Worm (Caenorhabditis elegans) whole organism, young adult: ENCODE data around the gene srd-43.

Experiments
- B0035.1 ChIP-seq: sonication (generic microtip); optimal IDR thresholded peaks from 2 replicates; lab custom pipeline; 2016; ENCODE audit warnings: missing genetic modification characterization, mild to moderate bottlenecking, missing compliant biosample characterization, missing genotype, missing genetic modification reagents
- B0261.1 ChIP-seq: sonication (generic microtip); optimal IDR thresholded peaks from 2 replicates; lab custom pipeline; 2016; ENCODE audit warnings: mild to moderate bottlenecking, missing genetic modification characterization, moderate library complexity, missing compliant biosample characterization
- B0336.3 ChIP-seq: fragments of 200-800 bp; sonication (Bioruptor generic); IDR thresholded peaks from 2 replicates; pipeline ENCODE4 v1.3.6; 2022; ENCODE audit warnings: missing genetic modification characterization, missing compliant biosample characterization
- C06A6.2 ChIP-seq: fragments of 200-800 bp; sonication (Bioruptor generic); conservative IDR thresholded peaks from 2 replicates; pipeline ENCODE4 v1.3.6; 2022; ENCODE audit warnings: missing genetic modification characterization, missing compliant biosample characterization
- F10E7.11 ChIP-seq: sonication (generic microtip); optimal IDR thresholded peaks from 2 replicates; lab custom pipeline; 2017; ENCODE audit warnings: mild to moderate bottlenecking, missing genetic modification characterization, moderate library complexity, missing compliant biosample characterization
- F23B12.7 ChIP-seq: sonication (generic microtip); optimal IDR thresholded peaks from 2 replicates; lab custom pipeline; 2017; ENCODE audit warnings: missing genetic modification characterization, mild to moderate bottlenecking, missing compliant biosample characterization, antibody characterized with exemption, moderate library complexity; ENCODE audit not compliant: insufficient read depth
- F37B4.10 ChIP-seq: fragments of 200-800 bp; sonication (Bioruptor generic); IDR thresholded peaks from 2 replicates; pipeline ENCODE4 v1.3.6; 2022; ENCODE audit warnings: missing genetic modification characterization, missing compliant biosample characterization
- F57C9.4 ChIP-seq: sonication (generic microtip); optimal IDR thresholded peaks from 2 replicates; lab custom pipeline; 2017; ENCODE audit warnings: mild to moderate bottlenecking, missing genetic modification characterization, missing compliant biosample characterization
- K11D2.4 ChIP-seq: fragments of 200-800 bp; sonication (Bioruptor generic); IDR thresholded peaks from 2 replicates; pipeline ENCODE4 v1.3.6; 2022; ENCODE audit warnings: missing genetic modification reagents, missing genetic modification characterization, missing compliant biosample characterization
- K12H6.12 ChIP-seq: fragments of 200-800 bp; sonication (Bioruptor generic); optimal IDR thresholded peaks from 2 replicates; lab custom pipeline; 2018; ENCODE audit warnings: mild to moderate bottlenecking, missing genetic modification characterization, missing compliant biosample characterization
- T07F8.4 ChIP-seq: sonication (generic microtip); optimal IDR thresholded peaks from 2 replicates; lab custom pipeline; 2016; ENCODE audit warnings: mild to moderate bottlenecking, missing genetic modification characterization, moderate library complexity, missing compliant biosample characterization
- Y53F4B.3 ChIP-seq: fragments of 200-800 bp; sonication (Bioruptor generic); IDR thresholded peaks from 2 replicates; pipeline ENCODE4 v1.3.6; 2022; ENCODE audit warnings: missing genetic modification reagents, missing genetic modification characterization, missing compliant biosample characterization
- ZK185.1 ChIP-seq: sonication (generic microtip); optimal IDR thresholded peaks from 2 replicates; lab custom pipeline; 2016; ENCODE audit warnings: mild to moderate bottlenecking, missing genetic modification characterization, missing compliant biosample characterization; ENCODE audit not compliant: poor library complexity, severe bottlenecking
- ama-1 ChIP-seq, 3 experiments: fragments of 150-350 bp in 1 of 3; sonication (generic microtip) in 2 of 3; optimal IDR thresholded peaks; 2 replicates each; lab custom pipeline; 2014 to 2018; ENCODE audit warnings: missing biosample characterization in 2 of 3, missing genetic modification characterization in 2 of 3, missing genetic modification reagents in 2 of 3
- atf-7 ChIP-seq: sonication (generic microtip); optimal IDR thresholded peaks from 2 replicates; lab custom pipeline; 2017; ENCODE audit warnings: mild to moderate bottlenecking, missing genetic modification characterization, missing compliant biosample characterization
- athp-1 ChIP-seq: sonication (generic microtip); optimal IDR thresholded peaks from 2 replicates; lab custom pipeline; 2017; ENCODE audit warnings: mild to moderate bottlenecking, missing genetic modification characterization, missing compliant biosample characterization
- attf-6 ChIP-seq: fragments of 200-800 bp; sonication (Bioruptor generic); IDR thresholded peaks from 2 replicates; pipeline ENCODE4 v1.3.6; 2022; ENCODE audit warnings: missing genetic modification reagents, missing genetic modification characterization, missing compliant biosample characterization
- bed-2 ChIP-seq: fragments of 200-800 bp; sonication (Bioruptor generic); IDR thresholded peaks from 2 replicates; pipeline ENCODE4 v1.3.6; 2022; ENCODE audit warnings: missing genetic modification reagents, missing genetic modification characterization, missing compliant biosample characterization
- cebp-1 ChIP-seq, 2 experiments: fragments of 200-800 bp in 1 of 2; sonication (Bioruptor generic) in 1 of 2; sonication (generic microtip) in 1 of 2; IDR thresholded peaks in 1 of 2; optimal IDR thresholded peaks in 1 of 2; 2 replicates each; pipeline versions ENCODE4 v1.3.6 to Lab custom; 2017 to 2022; ENCODE audit warnings: missing compliant biosample characterization in 2 of 2, missing genetic modification characterization in 2 of 2, mild to moderate bottlenecking in 1 of 2, missing genetic modification reagents in 1 of 2, moderate library complexity in 1 of 2
- cebp-2 ChIP-seq: fragments of 200-800 bp; sonication (Bioruptor generic); IDR thresholded peaks from 2 replicates; pipeline ENCODE4 v1.3.6; 2022; ENCODE audit warnings: missing genetic modification characterization, missing compliant biosample characterization
- die-1 ChIP-seq: sonication (generic microtip); optimal IDR thresholded peaks from 2 replicates; lab custom pipeline; 2016; ENCODE audit warnings: missing genotype, mild to moderate bottlenecking, missing genetic modification characterization, missing compliant biosample characterization
- dox-1 ChIP-seq: fragments of 200-800 bp; sonication (Bioruptor generic); IDR thresholded peaks from 2 replicates; pipeline ENCODE4 v1.3.6; 2022; ENCODE audit warnings: missing genetic modification reagents, missing genetic modification characterization, missing compliant biosample characterization
- ekl-4 ChIP-seq: fragments of 200-800 bp; sonication (Bioruptor generic); IDR thresholded peaks from 2 replicates; pipeline ENCODE4 v1.3.6; 2022; ENCODE audit warnings: missing genetic modification reagents, missing genetic modification characterization, missing compliant biosample characterization
- him-1 ChIP-seq: sonication (generic microtip); optimal IDR thresholded peaks from 2 replicates; lab custom pipeline; 2016; ENCODE audit warnings: missing genotype, missing genetic modification reagents, missing genetic modification characterization, missing compliant biosample characterization
- let-607 ChIP-seq, 2 experiments: fragments of 200-800 bp in 1 of 2; sonication (Bioruptor generic) in 1 of 2; sonication (generic microtip) in 1 of 2; optimal IDR thresholded peaks; 2 replicates each; lab custom pipeline; 2016 to 2018; ENCODE audit warnings: mild to moderate bottlenecking in 2 of 2, missing compliant biosample characterization in 2 of 2, missing genetic modification characterization in 2 of 2, moderate library complexity in 2 of 2, missing genotype in 1 of 2
- lin-26 ChIP-seq: fragments of 200-800 bp; sonication (Bioruptor generic); IDR thresholded peaks from 2 replicates; pipeline ENCODE4 v1.3.6; 2022; ENCODE audit warnings: missing genetic modification reagents, missing genetic modification characterization, missing compliant biosample characterization
- lin-35 ChIP-seq, 3 experiments: fragments of 150-350 bp in 2 of 3; sonication (generic microtip) in 1 of 3; optimal IDR thresholded peaks; 2 replicates each; lab custom pipeline; 2014 to 2018; ENCODE audit warnings: missing biosample characterization in 3 of 3, missing genetic modification characterization in 3 of 3, missing genetic modification reagents in 3 of 3
- lsl-1 ChIP-seq: fragments of 200-800 bp; sonication (Bioruptor generic); optimal IDR thresholded peaks from 2 replicates; lab custom pipeline; 2018; ENCODE audit warnings: mild to moderate bottlenecking, missing genetic modification characterization, moderate library complexity, missing compliant biosample characterization
- lsy-27 ChIP-seq: sonication (generic microtip); optimal IDR thresholded peaks from 2 replicates; lab custom pipeline; 2017; ENCODE audit warnings: missing genetic modification characterization, mild to moderate bottlenecking, missing compliant biosample characterization, antibody characterized with exemption, missing genotype, borderline replicate concordance; ENCODE audit not compliant: insufficient read depth
- madf-8 ChIP-seq: fragments of 200-800 bp; sonication (Bioruptor generic); conservative IDR thresholded peaks from 2 replicates; pipeline ENCODE4 v1.3.6; 2022; ENCODE audit warnings: missing genetic modification reagents, missing genetic modification characterization, missing compliant biosample characterization
- mcd-1 ChIP-seq: fragments of 200-800 bp; sonication (Bioruptor generic); IDR thresholded peaks from 2 replicates; pipeline ENCODE4 v1.3.6; 2022; ENCODE audit warnings: missing genetic modification reagents, missing genetic modification characterization, missing compliant biosample characterization
- mel-28 ChIP-seq: sonication (generic microtip); optimal IDR thresholded peaks from 2 replicates; lab custom pipeline; 2016; ENCODE audit warnings: borderline replicate concordance, mild to moderate bottlenecking, missing genetic modification characterization, missing compliant biosample characterization
- nhr-179 ChIP-seq: sonication (generic microtip); optimal IDR thresholded peaks from 2 replicates; lab custom pipeline; 2016; ENCODE audit warnings: mild to moderate bottlenecking, missing genetic modification characterization, missing compliant biosample characterization
- nhr-80 ChIP-seq: sonication (generic microtip); optimal IDR thresholded peaks from 2 replicates; lab custom pipeline; 2016; ENCODE audit warnings: missing genetic modification characterization, missing compliant biosample characterization
- snpc-4 ChIP-seq, 5 experiments: fragments of 150-350 bp in 1 of 5; sonication (generic microtip) in 4 of 5; optimal IDR thresholded peaks; 2 replicates each; lab custom pipeline; 2014 to 2018; ENCODE audit warnings: missing genetic modification characterization in 5 of 5, missing biosample characterization in 3 of 5, antibody characterized with exemption in 2 of 5, mild to moderate bottlenecking in 2 of 5, missing compliant biosample characterization in 2 of 5, missing genotype in 2 of 5, moderate library complexity in 2 of 5, missing genetic modification reagents in 1 of 5
- somi-1 ChIP-seq: fragments of 200-800 bp; sonication (Bioruptor generic); optimal IDR thresholded peaks from 2 replicates; lab custom pipeline; 2018; ENCODE audit warnings: mild to moderate bottlenecking, missing genetic modification characterization, missing compliant biosample characterization
- sptf-2 ChIP-seq: fragments of 200-800 bp; sonication (Bioruptor generic); optimal IDR thresholded peaks from 2 replicates; lab custom pipeline; 2018; ENCODE audit warnings: mild to moderate bottlenecking, missing genetic modification characterization, missing compliant biosample characterization
- tbp1 ChIP-seq: fragments of 200-800 bp; sonication (Bioruptor generic); optimal IDR thresholded peaks from 2 replicates; lab custom pipeline; 2018; ENCODE audit warnings: mild to moderate bottlenecking, missing genetic modification characterization, missing compliant biosample characterization
- unc-62 ChIP-seq: fragments of 150-350 bp; optimal IDR thresholded peaks from 2 replicates; lab custom pipeline; 2014; ENCODE audit warnings: missing biosample characterization, missing genetic modification reagents, missing genetic modification characterization
- xnd-1 ChIP-seq: sonication (generic microtip); optimal IDR thresholded peaks from 2 replicates; lab custom pipeline; 2016; ENCODE audit warnings: missing genotype, missing genetic modification reagents, missing genetic modification characterization, missing compliant biosample characterization
- zim-3 ChIP-seq: sonication (generic microtip); optimal IDR thresholded peaks from 2 replicates; lab custom pipeline; 2017; ENCODE audit warnings: mild to moderate bottlenecking, missing genetic modification characterization, moderate library complexity, missing compliant biosample characterization
- ztf-22 ChIP-seq: fragments of 200-800 bp; sonication (Bioruptor generic); optimal IDR thresholded peaks from 2 replicates; lab custom pipeline; 2018; ENCODE audit warnings: mild to moderate bottlenecking, missing genetic modification characterization, moderate library complexity, missing compliant biosample characterization
- ztf-26 ChIP-seq: sonication (generic microtip); optimal IDR thresholded peaks from 2 replicates; lab custom pipeline; 2017; ENCODE audit warnings: missing genetic modification characterization, missing compliant biosample characterization

srd-43 gene

DNA sequence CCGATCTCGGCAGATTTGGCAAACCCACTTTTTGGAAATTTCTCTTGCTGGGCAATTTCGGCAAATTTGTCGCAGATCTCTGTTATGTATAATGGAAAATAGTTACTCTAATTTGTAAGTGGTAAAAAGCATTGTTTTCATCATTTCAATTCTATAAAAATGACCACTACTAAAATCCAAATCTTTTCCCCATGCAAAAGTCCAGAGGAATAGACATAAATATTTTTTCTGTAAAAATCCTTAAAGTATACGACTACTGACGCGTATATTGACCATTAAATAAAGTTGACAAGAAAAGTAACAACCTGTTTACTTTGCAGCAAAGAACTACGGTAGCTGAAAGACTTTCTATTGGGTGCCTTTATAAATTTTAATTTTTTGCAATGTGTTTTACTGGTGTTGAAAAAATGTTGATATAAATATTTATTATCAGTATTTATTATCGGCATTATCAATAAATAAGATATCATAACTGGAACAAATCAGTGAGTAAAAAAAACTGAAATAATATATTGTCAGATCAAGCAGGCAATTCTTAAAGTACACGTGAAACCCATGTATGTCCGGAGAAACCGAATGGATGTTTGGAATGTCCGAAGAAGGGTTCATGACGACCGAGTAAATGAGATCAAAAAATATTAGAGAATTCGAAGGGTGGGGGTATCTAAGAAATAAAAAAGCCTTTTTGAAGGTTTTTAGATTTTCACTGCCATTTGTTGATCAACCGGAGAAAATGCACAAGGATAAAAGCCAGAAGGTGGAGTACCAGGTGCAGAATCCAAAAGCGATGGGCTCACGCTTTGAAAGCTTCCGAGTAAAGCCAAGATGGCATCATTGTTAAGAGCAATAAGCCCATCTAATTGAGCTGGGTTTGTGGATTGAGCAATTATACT lies 43.8 kb upstream of the srd-43 start (continued):
- TF ChIP-seq attf-6 (GFP tag; lab: Robert Waterston, UW) (no peak), K12H6.12 (tag; lab: Kevin White, UChicago) (no peak), madf-8 (GFP tag; lab: Robert Waterston, UW) (no peak), ekl-4 (GFP tag; lab: Robert Waterston, UW) (peak; percentile 28; the same call in 1 of the 2 replicates), athp-1 (peak; percentile 7), xnd-1 (tag; lab: Kevin White, UChicago) (no peak), him-1 (tag; lab: Kevin White, UChicago) (no peak), lsy-27 (no peak), unc-62 (GFP tag; lab: Kevin White, UChicago) (no peak), snpc-4 (GFP tag; optimal IDR thresholded peaks at IDR 0.05; lab: Kevin White, UChicago) (no peak), snpc-4 (tag; optimal IDR thresholded peaks at IDR 0.05; lab: Kevin White, UChicago) (no peak), cebp-2 (GFP tag; lab: Robert Waterston, UW) (0 out of 2 replicates have a peak, but pooled peaks have one; percentile 4), ztf-22 (GFP tag; lab: Kevin White, UChicago) (no peak), T07F8.4 (tag; lab: Kevin White, UChicago) (no peak), dox-1 (GFP tag; lab: Robert Waterston, UW) (no peak; the same call in 1 of the 2 replicates), F37B4.10 (no peak), die-1 (tag; lab: Kevin White, UChicago) (peak; percentile 13), nhr-179 (no peak), atf-7 (tag; lab: Kevin White, UChicago) (peak; percentile 39), cebp-1 (GFP tag; IDR thresholded peaks at IDR 0.05; lab: Robert Waterston, UW) (no peak), cebp-1 (tag; optimal IDR thresholded peaks at IDR 0.05; lab: Kevin White, UChicago) (peak; percentile 67), B0035.1 (tag; lab: Kevin White, UChicago) (peak; percentile 19), bed-2 (GFP tag; lab: Robert Waterston, UW) (no peak), sptf-2 (GFP tag; lab: Kevin White, UChicago) (no peak), F57C9.4 (no peak), Y53F4B.3 (GFP tag; lab: Robert Waterston, UW) (no peak), K11D2.4 (peak; percentile 54; the same call in 1 of the 2 replicates), mel-28 (tag; lab: Kevin White, UChicago) (no peak), B0336.3 (GFP tag; lab: Robert Waterston, UW) (no peak; the same call in 1 of the 2 replicates), ama-1 (optimal IDR thresholded peaks at IDR 0.05; lab: Kevin White, UChicago) (peak; percentile 94), ama-1 (GFP tag; optimal IDR thresholded peaks at IDR 0.05; lab: Kevin White, UChicago) (no peak), lsl-1 (GFP tag; lab: Kevin White, UChicago) (no peak), lin-26 (GFP tag; lab: Robert Waterston, UW) (peak; percentile 52; the same call in 1 of the 2 replicates), zim-3 (tag; lab: Kevin White, UChicago) (peak; percentile 83)

- peak; percentile 71 for TF ChIP-seq ZK185.1
- peak; percentile 41 for TF ChIP-seq nhr-80 (tag; lab: Kevin White, UChicago)
- peak; percentile 78 for TF ChIP-seq ztf-26 (tag; lab: Kevin White, UChicago)
- peak; percentile 65; the same call in 1 of the 2 replicates for TF ChIP-seq cebp-1 (GFP tag; IDR thresholded peaks at IDR 0.05; lab: Robert Waterston, UW)
- TF ChIP-seq cebp-1 (tag; optimal IDR thresholded peaks at IDR 0.05; lab: Kevin White, UChicago), result peak; percentile 85
- TF ChIP-seq C06A6.2 (GFP tag; lab: Robert Waterston, UW), result peak; percentile 63; the same call in 1 of the 2 replicates
- TF ChIP-seq snpc-4 (GFP tag; optimal IDR thresholded peaks at IDR 0.05; lab: Kevin White, UChicago), result no peak
- peak in 2 of 4 experiments; percentile 16 to 19 for TF ChIP-seq snpc-4 (tag; optimal IDR thresholded peaks at IDR 0.05; lab: Kevin White, UChicago)
- no peak for TF ChIP-seq mcd-1
- peak; percentile 43 for TF ChIP-seq somi-1 (GFP tag; lab: Kevin White, UChicago)
- peak; percentile 24 for TF ChIP-seq F23B12.7 (tag; lab: Kevin White, UChicago)
- TF ChIP-seq lin-35 (GFP tag; optimal IDR thresholded peaks at IDR 0.05; lab: Kevin White, UChicago), result peak in 1 of 3 experiments; percentile 4
- TF ChIP-seq B0261.1 (tag; lab: Kevin White, UChicago), result no peak
- TF ChIP-seq unc-62 (GFP tag; lab: Kevin White, UChicago), result peak; percentile 23
- TF ChIP-seq tbp1 (GFP tag; lab: Kevin White, UChicago), result peak; percentile 4
- TF ChIP-seq let-607 (tag; optimal IDR thresholded peaks at IDR 0.05; lab: Kevin White, UChicago), result peak in 1 of 2 experiments; percentile 81
- no peak for TF ChIP-seq F10E7.11 (tag; lab: Kevin White, UChicago)
These were observed 42.8 kb upstream of the srd-43 start for ce11 chrX:13348417-13348816.
